Fruit fly (Drosophila melanogaster) whole organism, embryonic: ENCODE measurements around the gene CG31638.

ENCODE experiments used
- Adf1 ChIP-seq: fragments of 200-800 bp; sonication (Bioruptor generic); IDR thresholded peaks from 2 replicates; pipeline ENCODE4 v1.3.6; 2022; ENCODE audit warnings: missing biosample characterization, missing genetic modification characterization
- Bgb ChIP-seq: fragments of 200-800 bp; sonication (Bioruptor generic); IDR thresholded peaks from 2 replicates; pipeline ENCODE4 v1.3.6; 2022; ENCODE audit warnings: missing biosample characterization, missing genetic modification characterization; ENCODE audit not compliant: partially characterized antibody
- BtbVII ChIP-seq: fragments of 200-800 bp; sonication (Bioruptor generic); optimal IDR thresholded peaks from 3 replicates; lab custom pipeline; 2017; ENCODE audit warnings: missing biosample characterization, mild to moderate bottlenecking, missing genetic modification characterization
- CG10321 ChIP-seq: fragments of 200-800 bp; sonication (Bioruptor generic); IDR thresholded peaks from 2 replicates; pipeline ENCODE4 v1.3.6; 2022; ENCODE audit warnings: missing biosample characterization, missing genetic modification characterization
- CG10431 ChIP-seq: fragments of 200-800 bp; sonication (Bioruptor generic); optimal IDR thresholded peaks from 3 replicates; lab custom pipeline; 2018; ENCODE audit warnings: missing biosample characterization, mild to moderate bottlenecking, missing genetic modification characterization
- CG11560 ChIP-seq: fragments of 200-800 bp; sonication (Bioruptor generic); IDR thresholded peaks from 3 replicates; pipeline ENCODE4 v1.3.6; 2022; ENCODE audit warnings: missing biosample characterization, missing genetic modification characterization
- CG11696 ChIP-seq: fragments of 200-800 bp; sonication (Bioruptor generic); IDR thresholded peaks from 2 replicates; pipeline ENCODE4 v1.3.6; 2022; ENCODE audit warnings: missing biosample characterization, missing genetic modification characterization
- CG12071 ChIP-seq: fragments of 200-800 bp; sonication (Bioruptor generic); optimal IDR thresholded peaks from 3 replicates; lab custom pipeline; 2018; ENCODE audit warnings: missing biosample characterization, mild to moderate bottlenecking, missing genetic modification characterization
- CG12659 ChIP-seq: fragments of 200-800 bp; sonication (Bioruptor generic); optimal IDR thresholded peaks from 3 replicates; lab custom pipeline; 2017; ENCODE audit warnings: mild to moderate bottlenecking, missing biosample characterization, missing genetic modification reagents, missing genetic modification characterization
- CG5245 ChIP-seq: fragments of 200-800 bp; sonication (Bioruptor generic); optimal IDR thresholded peaks from 3 replicates; lab custom pipeline; 2016; ENCODE audit warnings: missing biosample characterization, missing genetic modification characterization
- CG8290 ChIP-seq, 3 experiments: fragments of 200-800 bp; sonication (Bioruptor generic); optimal IDR thresholded peaks; 2 replicates each; lab custom pipeline; 2016 to 2019; ENCODE audit warnings: missing biosample characterization in 3 of 3, missing genetic modification characterization in 3 of 3, mild to moderate bottlenecking in 2 of 3, moderate library complexity in 1 of 3
- CG9876 ChIP-seq: fragments of 200-800 bp; sonication (Bioruptor generic); optimal IDR thresholded peaks from 2 replicates; lab custom pipeline; 2016; ENCODE audit warnings: missing biosample characterization, missing genetic modification characterization
- Camta ChIP-seq: fragments of 200-800 bp; sonication (Bioruptor generic); optimal IDR thresholded peaks from 2 replicates; lab custom pipeline; 2016; ENCODE audit warnings: missing biosample characterization, missing genetic modification characterization
- E2f1 ChIP-seq: fragments of 200-800 bp; sonication (Bioruptor generic); IDR thresholded peaks from 2 replicates; pipeline ENCODE4 v1.3.6; 2022; ENCODE audit warnings: missing biosample characterization, missing genetic modification characterization
- ERR ChIP-seq: fragments of 200-800 bp; sonication (Bioruptor generic); optimal IDR thresholded peaks from 2 replicates; lab custom pipeline; 2016; ENCODE audit warnings: missing biosample characterization, missing genetic modification characterization
- Jarid2 ChIP-seq: fragments of 200-800 bp; sonication (Bioruptor generic); optimal IDR thresholded peaks from 3 replicates; lab custom pipeline; 2017; ENCODE audit warnings: mild to moderate bottlenecking, missing biosample characterization, missing genetic modification reagents, missing genetic modification characterization
- Kr ChIP-seq: fragments of 200-800 bp; sonication (Bioruptor generic); optimal IDR thresholded peaks from 2 replicates; lab custom pipeline; 2017; ENCODE audit warnings: missing biosample characterization, mild to moderate bottlenecking, missing genetic modification characterization
- Lim3 ChIP-seq: fragments of 200-800 bp; sonication (Bioruptor generic); IDR thresholded peaks from 2 replicates; pipeline ENCODE4 v1.3.6; 2022; ENCODE audit warnings: missing biosample characterization, missing genetic modification characterization
- NC2α ChIP-seq: fragments of 200-800 bp; sonication (Bioruptor generic); optimal IDR thresholded peaks from 2 replicates; lab custom pipeline; 2016; ENCODE audit warnings: missing biosample characterization, missing genetic modification characterization
- Nf-YB ChIP-seq: fragments of 200-800 bp; sonication (Bioruptor generic); optimal IDR thresholded peaks from 3 replicates; lab custom pipeline; 2019; ENCODE audit warnings: missing biosample characterization, mild to moderate bottlenecking, missing genetic modification characterization, moderate library complexity
- Ptx1 ChIP-seq: fragments of 200-800 bp; sonication (Bioruptor generic); IDR thresholded peaks from 2 replicates; pipeline ENCODE4 v1.3.6; 2022; ENCODE audit warnings: missing biosample characterization, missing genetic modification characterization
- Scr ChIP-seq: fragments of 200-800 bp; sonication (Bioruptor generic); IDR thresholded peaks from 2 replicates; pipeline ENCODE4 v1.3.6; 2022; ENCODE audit warnings: missing biosample characterization, missing genetic modification characterization; ENCODE audit not compliant: partially characterized antibody
- Six4 ChIP-seq: fragments of 200-800 bp; sonication (Bioruptor generic); optimal IDR thresholded peaks from 2 replicates; lab custom pipeline; 2016; ENCODE audit warnings: missing biosample characterization, missing genetic modification characterization
- Ssrp ChIP-seq: fragments of 200-800 bp; sonication (Bioruptor generic); optimal IDR thresholded peaks from 2 replicates; lab custom pipeline; 2018; ENCODE audit warnings: missing biosample characterization, mild to moderate bottlenecking, missing genetic modification characterization, moderate library complexity
- Stat92E ChIP-seq, 3 experiments: fragments of >200 bp in 2 of 3; fragments of 200-800 bp in 1 of 3; sonication (Bioruptor generic) in 1 of 3; optimal IDR thresholded peaks; 2 replicates each; lab custom pipeline; 2017 to 2019; ENCODE audit warnings: missing biosample characterization in 3 of 3, missing genetic modification characterization in 3 of 3, mild to moderate bottlenecking in 1 of 3, moderate library complexity in 1 of 3
- Xbp1 ChIP-seq: fragments of 200-800 bp; sonication (Bioruptor generic); optimal IDR thresholded peaks from 3 replicates; lab custom pipeline; 2016; ENCODE audit warnings: missing biosample characterization, mild to moderate bottlenecking, missing genetic modification characterization
- amos ChIP-seq: fragments of 200-800 bp; sonication (Bioruptor generic); IDR thresholded peaks from 2 replicates; pipeline ENCODE4 v1.3.6; 2022; ENCODE audit warnings: missing biosample characterization, missing genetic modification characterization; ENCODE audit not compliant: partially characterized antibody
- ash1 ChIP-seq: fragments of 200-800 bp; sonication (Bioruptor generic); optimal IDR thresholded peaks from 2 replicates; lab custom pipeline; 2018; ENCODE audit warnings: missing biosample characterization, mild to moderate bottlenecking, missing genetic modification characterization
- bowl ChIP-seq: fragments of 200-800 bp; sonication (Bioruptor generic); IDR thresholded peaks from 2 replicates; pipeline ENCODE4 v1.3.6; 2022; ENCODE audit warnings: missing biosample characterization, missing genetic modification characterization
- cg ChIP-seq: fragments of 200-800 bp; sonication (Bioruptor generic); optimal IDR thresholded peaks from 3 replicates; lab custom pipeline; 2019; ENCODE audit warnings: missing biosample characterization, mild to moderate bottlenecking, missing genetic modification characterization, moderate library complexity
- crc ChIP-seq: fragments of 200-800 bp; sonication (Bioruptor generic); optimal IDR thresholded peaks from 2 replicates; lab custom pipeline; 2016; ENCODE audit warnings: missing biosample characterization, missing genetic modification characterization
- crol ChIP-seq: fragments of 200-800 bp; sonication (Bioruptor generic); IDR thresholded peaks from 2 replicates; pipeline ENCODE4 v1.3.6; 2022; ENCODE audit warnings: missing biosample characterization, missing genetic modification characterization
- danr ChIP-seq: fragments of 200-800 bp; sonication (Bioruptor generic); IDR thresholded peaks from 2 replicates; pipeline ENCODE4 v1.3.6; 2022; ENCODE audit warnings: missing biosample characterization, missing genetic modification characterization
- dpn ChIP-seq, 2 experiments: fragments of 200-800 bp; sonication (Bioruptor generic); optimal IDR thresholded peaks; 3 replicates each; lab custom pipeline; 2016; ENCODE audit warnings: missing biosample characterization in 2 of 2, missing genetic modification characterization in 2 of 2
- emc ChIP-seq: fragments of 200-800 bp; sonication (Bioruptor generic); optimal IDR thresholded peaks from 2 replicates; lab custom pipeline; 2016; ENCODE audit warnings: missing biosample characterization, missing genetic modification characterization
- eyg ChIP-seq: fragments of 200-800 bp; sonication (Bioruptor generic); optimal IDR thresholded peaks from 3 replicates; lab custom pipeline; 2016; ENCODE audit warnings: missing biosample characterization, missing genetic modification characterization
- gro ChIP-seq: fragments of 200-800 bp; sonication (Bioruptor generic); optimal IDR thresholded peaks from 2 replicates; lab custom pipeline; 2016; ENCODE audit warnings: missing biosample characterization, missing genetic modification characterization
- maf-S ChIP-seq: fragments of 200-800 bp; sonication (Bioruptor generic); optimal IDR thresholded peaks from 2 replicates; lab custom pipeline; 2016; ENCODE audit warnings: missing biosample characterization, missing genetic modification characterization
- peb ChIP-seq: fragments of 200-800 bp; sonication (Bioruptor generic); IDR thresholded peaks from 2 replicates; pipeline ENCODE4 v1.3.6; 2022; ENCODE audit warnings: missing biosample characterization, missing genetic modification characterization
- pho ChIP-seq: fragments of 200-800 bp; sonication (Bioruptor generic); optimal IDR thresholded peaks from 2 replicates; lab custom pipeline; 2016; ENCODE audit warnings: missing biosample characterization, missing genetic modification characterization
- phol ChIP-seq: fragments of 200-800 bp; sonication (Bioruptor generic); optimal IDR thresholded peaks from 3 replicates; lab custom pipeline; 2018; ENCODE audit warnings: missing biosample characterization, mild to moderate bottlenecking, missing genetic modification characterization, moderate library complexity
- pros ChIP-seq: fragments of 200-800 bp; sonication (Bioruptor generic); optimal IDR thresholded peaks from 3 replicates; lab custom pipeline; 2019; ENCODE audit warnings: missing biosample characterization, mild to moderate bottlenecking, missing genetic modification characterization, moderate library complexity
- ranshi ChIP-seq: fragments of 200-800 bp; sonication (Bioruptor generic); IDR thresholded peaks from 2 replicates; pipeline ENCODE4 v1.3.6; 2022; ENCODE audit warnings: missing biosample characterization, missing genetic modification characterization
- rib ChIP-seq: fragments of 200-800 bp; sonication (Bioruptor generic); IDR thresholded peaks from 2 replicates; pipeline ENCODE4 v1.3.6; 2022; ENCODE audit warnings: missing biosample characterization, missing genetic modification characterization
- scrt ChIP-seq: fragments of 200-800 bp; sonication (Bioruptor generic); optimal IDR thresholded peaks from 2 replicates; lab custom pipeline; 2018; ENCODE audit warnings: missing biosample characterization, mild to moderate bottlenecking, missing genetic modification characterization, moderate library complexity
- so ChIP-seq: fragments of 200-800 bp; sonication (Bioruptor generic); IDR thresholded peaks from 3 replicates; pipeline ENCODE4 v1.3.6; 2022; ENCODE audit warnings: missing biosample characterization, missing genetic modification characterization
- sqz ChIP-seq: fragments of 200-800 bp; sonication (Bioruptor generic); optimal IDR thresholded peaks from 3 replicates; lab custom pipeline; 2018; ENCODE audit warnings: missing biosample characterization, mild to moderate bottlenecking, missing genetic modification characterization
- usp ChIP-seq: fragments of >200 bp; optimal IDR thresholded peaks from 2 replicates; lab custom pipeline; 2017; ENCODE audit warnings: missing biosample characterization, missing genetic modification characterization
- wdn ChIP-seq: fragments of 200-800 bp; sonication (Bioruptor generic); IDR thresholded peaks from 2 replicates; pipeline ENCODE4 v1.3.6; 2022; ENCODE audit warnings: missing biosample characterization, missing genetic modification characterization
- zf30C ChIP-seq: fragments of 200-800 bp; sonication (Bioruptor generic); optimal IDR thresholded peaks from 3 replicates; lab custom pipeline; 2018; ENCODE audit warnings: missing biosample characterization, mild to moderate bottlenecking, missing genetic modification characterization

The CG31638 gene

DNA sequence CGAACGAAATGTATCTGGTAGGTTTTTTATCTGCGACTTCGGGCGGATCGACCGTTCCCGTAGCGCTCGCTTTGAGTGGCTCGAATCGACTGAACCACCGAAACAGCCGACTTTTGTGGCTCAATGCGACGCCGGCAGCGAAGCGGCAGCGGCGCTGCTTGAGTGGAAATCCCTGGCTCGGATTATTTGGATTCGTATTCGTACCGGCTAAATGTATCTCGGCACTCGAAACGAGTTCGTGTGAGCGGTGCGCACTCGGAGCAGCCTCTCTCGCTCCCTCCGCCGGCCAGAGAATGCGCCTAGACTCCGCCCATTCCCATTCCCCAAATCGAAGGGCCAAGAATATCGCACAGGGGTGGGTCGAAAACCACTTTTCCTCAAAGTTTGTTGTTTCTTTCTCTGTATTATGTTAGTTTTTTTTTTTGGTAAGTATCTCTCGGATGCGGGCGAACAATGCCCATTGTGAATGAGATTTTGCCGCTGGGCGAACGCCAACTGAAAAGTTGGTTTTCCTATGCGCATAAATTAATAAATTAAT is 45.3 kb downstream of the CG31638 start (continued):
- no peak for TF ChIP-seq emc (GFP tag; lab: Kevin White, UChicago)
- no peak for TF ChIP-seq Camta (GFP tag; lab: Kevin White, UChicago)
- no peak for TF ChIP-seq dpn (GFP tag; optimal IDR thresholded peaks at IDR 0.05; lab: Kevin White, UChicago)
- no peak for TF ChIP-seq wdn
- no peak for TF ChIP-seq NC2α (GFP tag; lab: Kevin White, UChicago)
- no peak for TF ChIP-seq usp (GFP tag; lab: Kevin White, UChicago)
- peak; percentile 70; the same call in 1 of the 2 replicates for TF ChIP-seq Bgb (GFP tag; lab: Robert Waterston, UW)
- no peak for TF ChIP-seq E2f1 (GFP tag; lab: Robert Waterston, UW)
- no peak for TF ChIP-seq ERR (GFP tag; lab: Kevin White, UChicago)
- TF ChIP-seq CG8290 (GFP tag; optimal IDR thresholded peaks at IDR 0.05; lab: Kevin White, UChicago) = no peak
- no peak for TF ChIP-seq CG8290 (tag; optimal IDR thresholded peaks at IDR 0.05; lab: Kevin White, UChicago)
- peak; percentile 89 for TF ChIP-seq Jarid2 (GFP tag; lab: Kevin White, UChicago)
- TF ChIP-seq sqz (GFP tag; lab: Kevin White, UChicago) = peak; percentile 84
- TF ChIP-seq rib (GFP tag; lab: Robert Waterston, UW) = no peak
- no peak for TF ChIP-seq peb (GFP tag; lab: Robert Waterston, UW)
- TF ChIP-seq Six4 = no peak
- no peak for TF ChIP-seq pho (GFP tag; lab: Kevin White, UChicago)
- peak; percentile 94 for TF ChIP-seq Adf1
- TF ChIP-seq gro (GFP tag; lab: Kevin White, UChicago) = no peak
- TF ChIP-seq eyg (GFP tag; lab: Kevin White, UChicago) = no peak
- no peak for TF ChIP-seq CG11696
- peak; percentile 26 for TF ChIP-seq cg (GFP tag; lab: Kevin White, UChicago)
- TF ChIP-seq CG10431 (GFP tag; lab: Kevin White, UChicago) = no peak
- peak; percentile 64 for TF ChIP-seq zf30C (GFP tag; lab: Kevin White, UChicago)
- no peak for TF ChIP-seq Kr
- no peak for TF ChIP-seq Lim3 (GFP tag; lab: Robert Waterston, UW)
- peak; percentile 66 for TF ChIP-seq pros
- TF ChIP-seq so (GFP tag; lab: Robert Waterston, UW) = 0 out of 3 replicates have a peak, but pooled peaks have one; percentile 14
- TF ChIP-seq Xbp1 (GFP tag; lab: Kevin White, UChicago) = no peak
- no peak for TF ChIP-seq CG12071
- TF ChIP-seq ranshi (GFP tag; lab: Robert Waterston, UW) = no peak
- TF ChIP-seq crol (GFP tag; lab: Robert Waterston, UW) = 0 out of 2 replicates have a peak, but pooled peaks have one; percentile 7
- TF ChIP-seq CG12659 (GFP tag; lab: Kevin White, UChicago) = no peak
- no peak for TF ChIP-seq BtbVII (GFP tag; lab: Kevin White, UChicago)
- TF ChIP-seq crc = no peak
- no peak for TF ChIP-seq maf-S
- no peak for TF ChIP-seq CG9876 (GFP tag; lab: Kevin White, UChicago)
- TF ChIP-seq ash1 = peak; percentile 8
- no peak for TF ChIP-seq CG11560 (tag; lab: Robert Waterston, UW)
- TF ChIP-seq CG5245 (GFP tag; lab: Kevin White, UChicago) = no peak
- no peak for TF ChIP-seq danr (GFP tag; lab: Robert Waterston, UW)
- TF ChIP-seq Scr (GFP tag; lab: Robert Waterston, UW) = peak; percentile 47; the same call in 1 of the 2 replicates
- no peak for TF ChIP-seq Ptx1
- peak in 1 of 3 experiments; percentile 13 for TF ChIP-seq Stat92E (GFP tag; optimal IDR thresholded peaks at IDR 0.05; lab: Kevin White, UChicago)
- no peak for TF ChIP-seq scrt (GFP tag; lab: Kevin White, UChicago)
- no peak for TF ChIP-seq Ssrp (tag; lab: Kevin White, UChicago)
- no peak for TF ChIP-seq bowl (GFP tag; lab: Robert Waterston, UW)
- TF ChIP-seq phol (tag; lab: Kevin White, UChicago) = no peak
- peak; percentile 97 for TF ChIP-seq Nf-YB (GFP tag; lab: Kevin White, UChicago)
- TF ChIP-seq amos (GFP tag; lab: Robert Waterston, UW) = peak; percentile 60; the same call in 1 of the 2 replicates
- no peak for TF ChIP-seq CG10321 (GFP tag; lab: Robert Waterston, UW)
